Fruit fly (Drosophila melanogaster) whole organism, embryonic: ENCODE results near the gene Rabex-5.

ENCODE experiments used
- Adf1 ChIP-seq: fragments of 200-800 bp; sonication (Bioruptor generic); IDR thresholded peaks from 2 replicates; pipeline ENCODE4 v1.3.6; 2022; ENCODE audit warnings: missing biosample characterization, missing genetic modification characterization
- Bteb2 ChIP-seq: fragments of 200-800 bp; sonication (Bioruptor generic); optimal IDR thresholded peaks from 2 replicates; lab custom pipeline; 2016; ENCODE audit warnings: missing biosample characterization, missing genetic modification characterization
- CG10147 ChIP-seq: fragments of 200-800 bp; sonication (Bioruptor generic); optimal IDR thresholded peaks from 2 replicates; lab custom pipeline; 2019; ENCODE audit warnings: missing biosample characterization, mild to moderate bottlenecking, missing genetic modification characterization, moderate library complexity
- CG10209 ChIP-seq: fragments of 200-800 bp; sonication (Bioruptor generic); optimal IDR thresholded peaks from 3 replicates; lab custom pipeline; 2017; ENCODE audit warnings: missing biosample characterization, mild to moderate bottlenecking, missing genetic modification characterization, missing genetic modification reagents
- CG10565 ChIP-seq: fragments of 200-800 bp; sonication (Bioruptor generic); optimal IDR thresholded peaks from 3 replicates; lab custom pipeline; 2016; ENCODE audit warnings: missing biosample characterization, mild to moderate bottlenecking, missing genetic modification characterization
- CG1233 ChIP-seq: fragments of 200-800 bp; sonication (Bioruptor generic); optimal IDR thresholded peaks from 4 replicates; lab custom pipeline; 2018; ENCODE audit warnings: missing biosample characterization, mild to moderate bottlenecking, missing genetic modification characterization
- CG13775 ChIP-seq: fragments of 200-800 bp; sonication (Bioruptor generic); optimal IDR thresholded peaks from 3 replicates; lab custom pipeline; 2017; ENCODE audit warnings: missing biosample characterization, mild to moderate bottlenecking, missing genetic modification characterization
- CG1602 ChIP-seq: fragments of 200-800 bp; sonication (Bioruptor generic); optimal IDR thresholded peaks from 3 replicates; lab custom pipeline; 2016; ENCODE audit warnings: missing biosample characterization, missing genetic modification characterization
- CG1603 ChIP-seq: fragments of 200-800 bp; sonication (Bioruptor generic); optimal IDR thresholded peaks from 2 replicates; lab custom pipeline; 2019; ENCODE audit warnings: missing biosample characterization, mild to moderate bottlenecking, missing genetic modification characterization, moderate library complexity
- CG17568 ChIP-seq: fragments of 200-800 bp; sonication (Bioruptor generic); optimal IDR thresholded peaks from 2 replicates; lab custom pipeline; 2018; ENCODE audit warnings: missing biosample characterization, mild to moderate bottlenecking, missing genetic modification characterization, moderate library complexity
- CG32767 ChIP-seq: fragments of 200-800 bp; sonication (Bioruptor generic); IDR thresholded peaks from 2 replicates; pipeline ENCODE4 v1.3.6; 2022; ENCODE audit warnings: missing biosample characterization, missing genetic modification characterization
- CG3847 ChIP-seq: fragments of 200-800 bp; sonication (Bioruptor generic); IDR thresholded peaks from 2 replicates; pipeline ENCODE4 v1.3.6; 2022; ENCODE audit warnings: missing biosample characterization, missing genetic modification characterization
- CG6175 ChIP-seq: fragments of 200-800 bp; sonication (Bioruptor generic); IDR thresholded peaks from 3 replicates; pipeline ENCODE4 v1.3.6; 2022; ENCODE audit warnings: missing biosample characterization, missing genetic modification characterization
- CG6683 ChIP-seq: fragments of 200-800 bp; sonication (Bioruptor generic); optimal IDR thresholded peaks from 2 replicates; lab custom pipeline; 2017; ENCODE audit warnings: missing biosample characterization, mild to moderate bottlenecking, missing genetic modification characterization, missing genetic modification reagents
- CG9876 ChIP-seq: fragments of 200-800 bp; sonication (Bioruptor generic); optimal IDR thresholded peaks from 2 replicates; lab custom pipeline; 2016; ENCODE audit warnings: missing biosample characterization, missing genetic modification characterization
- Dip3 ChIP-seq: fragments of 200-800 bp; sonication (Bioruptor generic); optimal IDR thresholded peaks from 3 replicates; lab custom pipeline; 2016; ENCODE audit warnings: missing biosample characterization, missing genetic modification characterization
- Ets97D ChIP-seq: fragments of 200-800 bp; sonication (Bioruptor generic); optimal IDR thresholded peaks from 3 replicates; lab custom pipeline; 2016; ENCODE audit warnings: missing biosample characterization, missing genetic modification characterization
- Gug ChIP-seq: fragments of 200-800 bp; sonication (Bioruptor generic); IDR thresholded peaks from 4 replicates; pipeline ENCODE4 v1.3.6; 2022; ENCODE audit warnings: missing biosample characterization, missing genetic modification characterization
- Hand ChIP-seq: fragments of 200-800 bp; sonication (Bioruptor generic); optimal IDR thresholded peaks from 2 replicates; lab custom pipeline; 2017; ENCODE audit warnings: mild to moderate bottlenecking, missing biosample characterization, missing genetic modification reagents, missing genetic modification characterization
- Hmx ChIP-seq: fragments of 200-800 bp; sonication (Bioruptor generic); optimal IDR thresholded peaks from 2 replicates; lab custom pipeline; 2016; ENCODE audit warnings: missing biosample characterization, missing genetic modification characterization
- Hr39 ChIP-seq: fragments of >200 bp; optimal IDR thresholded peaks from 2 replicates; lab custom pipeline; 2017
- Med ChIP-seq: fragments of 200-800 bp; sonication (Bioruptor generic); peaks from one replicate; lab custom pipeline; 2016; ENCODE audit warnings: missing biosample characterization, missing genetic modification characterization, mild to moderate bottlenecking, inconsistent platforms, moderate library complexity
- Mes4 ChIP-seq: fragments of 200-800 bp; sonication (Bioruptor generic); optimal IDR thresholded peaks from 2 replicates; lab custom pipeline; 2016; ENCODE audit warnings: missing biosample characterization, missing genetic modification characterization
- Poxn ChIP-seq: fragments of 200-800 bp; sonication (Bioruptor generic); IDR thresholded peaks from 2 replicates; pipeline ENCODE4 v1.3.6; 2022; ENCODE audit warnings: missing biosample characterization, missing genetic modification characterization
- Side ChIP-seq: fragments of 200-800 bp; sonication (Bioruptor generic); optimal IDR thresholded peaks from 2 replicates; lab custom pipeline; 2016; ENCODE audit warnings: missing biosample characterization, missing genetic modification characterization
- Tbp ChIP-seq: fragments of >200 bp; optimal IDR thresholded peaks from 2 replicates; lab custom pipeline; 2018; ENCODE audit warnings: missing biosample characterization, missing genetic modification characterization
- Xbp1 ChIP-seq: fragments of 200-800 bp; sonication (Bioruptor generic); optimal IDR thresholded peaks from 3 replicates; lab custom pipeline; 2016; ENCODE audit warnings: missing biosample characterization, mild to moderate bottlenecking, missing genetic modification characterization
- chn ChIP-seq: fragments of 200-800 bp; sonication (Bioruptor generic); optimal IDR thresholded peaks from 2 replicates; lab custom pipeline; 2016; ENCODE audit warnings: missing biosample characterization, missing genetic modification characterization
- cwo ChIP-seq: fragments of 200-800 bp; sonication (Bioruptor generic); optimal IDR thresholded peaks from 3 replicates; lab custom pipeline; 2017; ENCODE audit warnings: missing biosample characterization, missing genetic modification characterization, mild to moderate bottlenecking, moderate library complexity, missing genetic modification reagents
- dm ChIP-seq: fragments of 200-800 bp; sonication (Bioruptor generic); optimal IDR thresholded peaks from 3 replicates; lab custom pipeline; 2016; ENCODE audit warnings: missing biosample characterization, missing genetic modification characterization
- ftz-f1 ChIP-seq: fragments of 200-800 bp; sonication (Bioruptor generic); optimal IDR thresholded peaks from 2 replicates; lab custom pipeline; 2016; ENCODE audit warnings: missing biosample characterization, missing genetic modification characterization
- gcm ChIP-seq: fragments of 200-800 bp; sonication (Bioruptor generic); optimal IDR thresholded peaks from 2 replicates; lab custom pipeline; 2019; ENCODE audit warnings: missing biosample characterization, mild to moderate bottlenecking, missing genetic modification characterization, moderate library complexity
- her ChIP-seq: fragments of 200-800 bp; sonication (Bioruptor generic); optimal IDR thresholded peaks from 2 replicates; lab custom pipeline; 2016; ENCODE audit warnings: missing biosample characterization, missing genetic modification characterization
- hkb ChIP-seq, 2 experiments: fragments of 200-800 bp in 1 of 2; fragments of >200 bp in 1 of 2; sonication (Bioruptor generic) in 1 of 2; IDR thresholded peaks in 1 of 2; optimal IDR thresholded peaks in 1 of 2; 2 replicates each; pipeline versions ENCODE4 v1.3.6 to Lab custom; 2017 to 2022; ENCODE audit warnings: missing biosample characterization in 1 of 2, missing genetic modification characterization in 1 of 2
- hth ChIP-seq: fragments of >200 bp; optimal IDR thresholded peaks from 2 replicates; lab custom pipeline; 2017; ENCODE audit warnings: inconsistent platforms
- jing ChIP-seq: fragments of 200-800 bp; sonication (Bioruptor generic); optimal IDR thresholded peaks from 2 replicates; lab custom pipeline; 2018; ENCODE audit warnings: missing biosample characterization, mild to moderate bottlenecking, missing genetic modification characterization
- nerfin-1 ChIP-seq: fragments of 200-800 bp; sonication (Bioruptor generic); optimal IDR thresholded peaks from 3 replicates; lab custom pipeline; 2019; ENCODE audit warnings: missing biosample characterization, mild to moderate bottlenecking, missing genetic modification characterization, moderate library complexity
- nom ChIP-seq: fragments of 200-800 bp; sonication (Bioruptor generic); optimal IDR thresholded peaks from 2 replicates; lab custom pipeline; 2017; ENCODE audit warnings: missing biosample characterization, missing genetic modification characterization, mild to moderate bottlenecking, moderate library complexity, missing genetic modification reagents
- odd ChIP-seq: fragments of 200-800 bp; sonication (Bioruptor generic); optimal IDR thresholded peaks from 2 replicates; lab custom pipeline; 2017; ENCODE audit warnings: missing biosample characterization, mild to moderate bottlenecking, missing genetic modification characterization
- pan ChIP-seq, 4 experiments: fragments of >200 bp in 3 of 4; fragments of 200-800 bp in 1 of 4; sonication (Bioruptor generic) in 1 of 4; optimal IDR thresholded peaks in 3 of 4; IDR thresholded peaks in 1 of 4; 2 replicates each; pipeline versions ENCODE4 v1.3.6 to Lab custom; 2017 to 2022; ENCODE audit warnings: missing biosample characterization in 2 of 4, missing genetic modification characterization in 2 of 4, mixed read lengths in 1 of 4
- pfk ChIP-seq: fragments of 200-800 bp; sonication (Bioruptor generic); optimal IDR thresholded peaks from 2 replicates; lab custom pipeline; 2018; ENCODE audit warnings: missing biosample characterization, mild to moderate bottlenecking, missing genetic modification characterization, moderate library complexity
- pita ChIP-seq: fragments of 200-800 bp; sonication (Bioruptor generic); optimal IDR thresholded peaks from 2 replicates; lab custom pipeline; 2017; ENCODE audit warnings: missing biosample characterization, mild to moderate bottlenecking, missing genetic modification characterization
- sd ChIP-seq: fragments of 200-800 bp; sonication (Bioruptor generic); optimal IDR thresholded peaks from 3 replicates; lab custom pipeline; 2018; ENCODE audit warnings: missing biosample characterization, mild to moderate bottlenecking, missing genetic modification characterization, moderate library complexity
- seq ChIP-seq: fragments of 200-800 bp; sonication (Bioruptor generic); IDR thresholded peaks from 2 replicates; pipeline ENCODE4 v1.3.6; 2022; ENCODE audit warnings: missing biosample characterization, missing genetic modification characterization
- shn ChIP-seq: fragments of 200-800 bp; sonication (Bioruptor generic); optimal IDR thresholded peaks from 3 replicates; lab custom pipeline; 2016; ENCODE audit warnings: missing biosample characterization, missing genetic modification characterization
- sr ChIP-seq: fragments of 200-800 bp; sonication (Bioruptor generic); IDR thresholded peaks from 3 replicates; pipeline ENCODE4 v1.3.6; 2022; ENCODE audit warnings: missing biosample characterization, missing genetic modification characterization
- trem ChIP-seq: fragments of 200-800 bp; optimal IDR thresholded peaks from 3 replicates; lab custom pipeline; 2019; ENCODE audit warnings: missing biosample characterization, mild to moderate bottlenecking, missing genetic modification characterization, moderate library complexity
- twi ChIP-seq: fragments of 200-800 bp; optimal IDR thresholded peaks from 2 replicates; lab custom pipeline; 2019; ENCODE audit warnings: missing biosample characterization, mild to moderate bottlenecking, missing genetic modification characterization, moderate library complexity
- z ChIP-seq: fragments of 200-800 bp; sonication (Bioruptor generic); IDR thresholded peaks from 3 replicates; pipeline ENCODE4 v1.3.6; 2022; ENCODE audit warnings: missing biosample characterization, missing genetic modification characterization
- zfh1 ChIP-seq: fragments of 200-800 bp; sonication (Bioruptor generic); IDR thresholded peaks from 3 replicates; pipeline ENCODE4 v1.3.6; 2022; ENCODE audit warnings: missing biosample characterization, missing genetic modification characterization

Rabex-5 gene

dm6 chr3L:1319097-1319725 lies 23.5 kb downstream of the Rabex-5 start (continued):
- TF ChIP-seq Adf1 (GFP tag; lab: Robert Waterston, UW): no peak
- no peak for TF ChIP-seq pita (GFP tag; lab: Kevin White, UChicago)
- no peak for TF ChIP-seq Hand (GFP tag; lab: Kevin White, UChicago)
- TF ChIP-seq gcm (GFP tag; lab: Kevin White, UChicago): peak; percentile 68
- TF ChIP-seq trem: peak; percentile 73
- TF ChIP-seq Poxn: no peak
- no peak for TF ChIP-seq CG17568 (GFP tag; lab: Kevin White, UChicago)
- TF ChIP-seq CG6175: no peak
- peak; percentile 90 for TF ChIP-seq zfh1 (GFP tag; lab: Robert Waterston, UW)
- peak; percentile 78 for TF ChIP-seq jing (GFP tag; lab: Kevin White, UChicago)
- peak; percentile 89 for TF ChIP-seq CG1603 (tag; lab: Kevin White, UChicago)
- TF ChIP-seq nom (GFP tag; lab: Kevin White, UChicago): peak; percentile 72
- TF ChIP-seq Hmx: no peak
- peak; percentile 58; the same call in 1 of the 2 replicates for TF ChIP-seq seq
- TF ChIP-seq z (GFP tag; lab: Robert Waterston, UW): 0 out of 3 replicates have a peak, but pooled peaks have one; percentile 17
- TF ChIP-seq Xbp1 (GFP tag; lab: Kevin White, UChicago): peak; percentile 86
- TF ChIP-seq shn (GFP tag; lab: Kevin White, UChicago): peak; percentile 47
- TF ChIP-seq CG10565: peak; percentile 39
- TF ChIP-seq ftz-f1 (GFP tag; lab: Kevin White, UChicago): no peak
- TF ChIP-seq hth (lab: Kevin White, UChicago): no peak
- peak; percentile 60; the same call in 3 of the 4 replicates for TF ChIP-seq Gug (GFP tag; lab: Robert Waterston, UW)
- TF ChIP-seq CG6683 (GFP tag; lab: Kevin White, UChicago): peak; percentile 11
- TF ChIP-seq nerfin-1: peak; percentile 72
- TF ChIP-seq her (GFP tag; lab: Kevin White, UChicago): peak; percentile 5
- peak; percentile 9 for TF ChIP-seq cwo (GFP tag; lab: Kevin White, UChicago)
- TF ChIP-seq sr (GFP tag; lab: Robert Waterston, UW): 0 out of 3 replicates have a peak, but pooled peaks have one; percentile 42
- TF ChIP-seq pan (optimal IDR thresholded peaks at IDR 0.05; lab: Kevin White, UChicago): no peak
- peak in 1 of 2 experiments; percentile 82 for TF ChIP-seq pan (GFP tag; optimal IDR thresholded peaks at IDR 0.05 in 1 of 2, IDR thresholded peaks at IDR 0.05 in 1 of 2)
- no peak for TF ChIP-seq CG9876
- peak; percentile 72 for TF ChIP-seq odd (GFP tag; lab: Kevin White, UChicago)
- TF ChIP-seq Ets97D (GFP tag; lab: Kevin White, UChicago): no peak
- TF ChIP-seq CG13775 (GFP tag; lab: Kevin White, UChicago): peak; percentile 52
- TF ChIP-seq CG3847 (GFP tag; lab: Robert Waterston, UW): no peak
- peak; percentile 68 for TF ChIP-seq Side (GFP tag; lab: Kevin White, UChicago)
- peak; percentile 78 for TF ChIP-seq chn (GFP tag; lab: Kevin White, UChicago)
- no peak for TF ChIP-seq Tbp (GFP tag; lab: Kevin White, UChicago)
- TF ChIP-seq Dip3 (GFP tag; lab: Kevin White, UChicago): peak; percentile 47
- TF ChIP-seq CG10209 (GFP tag; lab: Kevin White, UChicago): peak; percentile 70
- TF ChIP-seq CG10147 (GFP tag; lab: Kevin White, UChicago): peak; percentile 44
- no peak for TF ChIP-seq sd (tag; lab: Kevin White, UChicago)
- TF ChIP-seq Med (GFP tag; lab: Kevin White, UChicago): peak; percentile 78
- no peak for TF ChIP-seq Hr39 (lab: Kevin White, UChicago)
- TF ChIP-seq CG1602 (GFP tag; lab: Kevin White, UChicago): peak; percentile 60
- TF ChIP-seq hkb (optimal IDR thresholded peaks at IDR 0.05; lab: Kevin White, UChicago): no peak
- peak; percentile 90 for TF ChIP-seq hkb (GFP tag; IDR thresholded peaks at IDR 0.05; lab: Robert Waterston, UW)
- TF ChIP-seq dm (GFP tag; lab: Kevin White, UChicago): peak; percentile 25
- TF ChIP-seq CG1233: peak; percentile 64
- TF ChIP-seq Mes4: peak; percentile 70
- TF ChIP-seq pfk (GFP tag; lab: Kevin White, UChicago): no peak
- TF ChIP-seq twi (tag; lab: Kevin White, UChicago): peak; percentile 26
- TF ChIP-seq CG32767 (GFP tag; lab: Robert Waterston, UW): peak; percentile 63; the same call in 1 of the 2 replicates
- TF ChIP-seq Bteb2 (GFP tag; lab: Kevin White, UChicago): peak; percentile 28
